Worm (Caenorhabditis elegans) whole organism, midembryonic: ENCODE data around the gene col-43.

Experiments used
- T22C8.4 ChIP-seq: fragments of 200-800 bp; sonication (Bioruptor generic); IDR thresholded peaks from 2 replicates; pipeline ENCODE4 v1.3.6; 2022; ENCODE audit warnings: missing genetic modification characterization, missing compliant biosample characterization
- cog-1 ChIP-seq: sonication (generic microtip); optimal IDR thresholded peaks from 2 replicates; lab custom pipeline; 2016; ENCODE audit warnings: missing genetic modification characterization, missing compliant biosample characterization
- flt-1 ChIP-seq: fragments of 200-800 bp; sonication (Bioruptor generic); IDR thresholded peaks from 2 replicates; pipeline ENCODE4 v1.3.6; 2022; ENCODE audit warnings: missing genetic modification characterization, missing compliant biosample characterization
- ref-1 ChIP-seq: fragments of 200-800 bp; sonication (Bioruptor generic); conservative IDR thresholded peaks from 2 replicates; pipeline ENCODE4 v1.3.6; 2022; ENCODE audit warnings: missing genetic modification reagents, missing genetic modification characterization, missing compliant biosample characterization

DNA sequence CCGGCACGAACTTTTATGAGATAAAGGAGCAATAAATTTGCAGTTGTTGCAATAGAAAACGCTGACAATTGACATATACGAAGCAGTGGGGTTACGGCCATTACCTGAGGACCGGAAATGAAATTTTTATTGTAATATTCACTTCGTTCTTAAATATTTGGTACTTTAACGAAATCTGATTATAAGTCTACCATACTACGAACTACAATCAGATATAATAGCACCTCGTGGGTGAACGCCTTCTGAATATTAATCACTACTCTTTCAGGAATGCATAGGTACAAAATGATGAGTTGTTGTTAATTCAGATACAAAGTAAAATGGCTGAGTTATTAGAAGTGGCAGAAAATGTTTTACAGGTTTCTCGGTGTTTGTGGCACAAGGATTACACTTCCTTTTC is 41.7 kb upstream of the col-43 start, which contains the start of gene str-129:
- no peak for TF ChIP-seq cog-1 (tag; lab: Kevin White, UChicago)
- no peak for TF ChIP-seq T22C8.4
- no peak for TF ChIP-seq flt-1
- TF ChIP-seq ref-1 (GFP tag; lab: Robert Waterston, UW) = no peak
